Worm (Caenorhabditis elegans) whole organism, early embryonic: ENCODE measurements around the gene srd-26.

ENCODE experiments used
- B0310.2 ChIP-seq: sonication (generic microtip); optimal IDR thresholded peaks from 2 replicates; lab custom pipeline; 2016; ENCODE audit warnings: mild to moderate bottlenecking, missing genetic modification characterization, missing compliant biosample characterization
- F13C5.2 ChIP-seq: sonication (generic microtip); optimal IDR thresholded peaks from 2 replicates; lab custom pipeline; 2017; ENCODE audit warnings: mild to moderate bottlenecking, missing genetic modification characterization, inconsistent platforms, missing compliant biosample characterization
- aly-1 ChIP-seq: sonication (generic microtip); optimal IDR thresholded peaks from 2 replicates; lab custom pipeline; 2016; ENCODE audit warnings: missing genetic modification characterization, missing compliant biosample characterization
- ama-1 ChIP-seq: fragments of 150-350 bp; optimal IDR thresholded peaks from 2 replicates; lab custom pipeline; 2014
- ceh-13 ChIP-seq: fragments of 200-800 bp; sonication (Bioruptor generic); optimal IDR thresholded peaks from 2 replicates; lab custom pipeline; 2018; ENCODE audit warnings: mild to moderate bottlenecking, missing genetic modification characterization, missing compliant biosample characterization
- ets-7 ChIP-seq: sonication (generic microtip); optimal IDR thresholded peaks from 2 replicates; lab custom pipeline; 2016; ENCODE audit warnings: missing genotype, missing genetic modification characterization, missing compliant biosample characterization
- flt-1 ChIP-seq: fragments of 200-800 bp; sonication (Bioruptor generic); IDR thresholded peaks from 2 replicates; pipeline ENCODE4 v1.3.6; 2022; ENCODE audit warnings: missing genetic modification characterization, missing compliant biosample characterization
- hmg-4 ChIP-seq: fragments of 200-800 bp; sonication (Bioruptor generic); optimal IDR thresholded peaks from 2 replicates; lab custom pipeline; 2018; ENCODE audit warnings: mild to moderate bottlenecking, missing genetic modification characterization, missing compliant biosample characterization
- hnd-1 ChIP-seq: sonication (generic microtip); optimal IDR thresholded peaks from 2 replicates; lab custom pipeline; 2016; ENCODE audit warnings: missing genetic modification characterization, missing compliant biosample characterization
- scrt-1 ChIP-seq: fragments of 200-800 bp; sonication (Bioruptor generic); IDR thresholded peaks from 2 replicates; pipeline ENCODE4 v1.3.6; 2022; ENCODE audit warnings: missing genetic modification characterization, missing compliant biosample characterization
- sea-1 ChIP-seq: fragments of 200-800 bp; sonication (Bioruptor generic); conservative IDR thresholded peaks from 2 replicates; pipeline ENCODE4 v1.3.6; 2022; ENCODE audit warnings: missing genetic modification characterization, missing compliant biosample characterization
- tbx-11 ChIP-seq: fragments of 200-800 bp; sonication (Bioruptor generic); IDR thresholded peaks from 2 replicates; pipeline ENCODE4 v1.3.6; 2022; ENCODE audit warnings: missing genetic modification characterization, missing compliant biosample characterization
- tra-4 ChIP-seq: sonication (generic microtip); optimal IDR thresholded peaks from 2 replicates; lab custom pipeline; 2017; ENCODE audit warnings: missing genetic modification characterization, missing compliant biosample characterization

DNA sequence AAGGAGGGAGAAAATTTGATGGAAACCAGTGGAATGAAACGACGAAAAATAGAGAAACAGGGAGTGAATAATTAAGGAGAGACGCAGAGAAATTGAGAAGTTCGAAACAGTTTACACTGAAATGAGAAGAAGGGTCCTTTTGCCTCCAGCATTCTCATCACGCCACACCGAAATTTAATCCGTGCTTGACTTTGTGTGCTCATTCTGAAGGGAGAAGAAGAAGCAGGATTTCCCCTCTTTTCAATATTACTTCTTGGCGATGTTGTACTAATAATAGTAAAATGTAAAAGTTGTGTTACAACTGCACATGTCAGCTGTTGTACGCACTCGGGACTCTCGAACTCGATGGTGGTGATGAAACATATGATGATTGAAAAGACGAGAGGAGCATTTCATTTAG lies 9.2 kb downstream of the srd-26 start:
- TF ChIP-seq ets-7 (no peak), tbx-11 (GFP tag; lab: Robert Waterston, UW) (no peak), aly-1 (tag; lab: Kevin White, UChicago) (no peak), B0310.2 (tag; lab: Kevin White, UChicago) (no peak), ama-1 (lab: Kevin White, UChicago) (no peak), hmg-4 (GFP tag; lab: Kevin White, UChicago) (no peak), scrt-1 (no peak), ceh-13 (no peak), hnd-1 (tag; lab: Kevin White, UChicago) (no peak), tra-4 (tag; lab: Kevin White, UChicago) (no peak), flt-1 (GFP tag; lab: Robert Waterston, UW) (no peak), sea-1 (GFP tag; lab: Robert Waterston, UW) (no peak), F13C5.2 (tag; lab: Kevin White, UChicago) (no peak)
